Worm (Caenorhabditis elegans) whole organism, young adult: ENCODE results near the gene cyp-13A3.

ENCODE experiments used
- F23B12.7 ChIP-seq: sonication (generic microtip); optimal IDR thresholded peaks from 2 replicates; lab custom pipeline; 2017; ENCODE audit warnings: missing genetic modification characterization, mild to moderate bottlenecking, missing compliant biosample characterization, antibody characterized with exemption, moderate library complexity; ENCODE audit not compliant: insufficient read depth
- Y79H2A.3 ChIP-seq: fragments of 200-800 bp; sonication (Bioruptor generic); conservative IDR thresholded peaks from 2 replicates; pipeline ENCODE4 v1.3.6; 2022; ENCODE audit warnings: missing genetic modification reagents, missing genetic modification characterization, missing compliant biosample characterization
- ceh-91 ChIP-seq: fragments of 200-800 bp; sonication (Bioruptor generic); IDR thresholded peaks from 2 replicates; pipeline ENCODE4 v1.3.6; 2022; ENCODE audit warnings: missing genetic modification reagents, missing genetic modification characterization, missing compliant biosample characterization
- fkh-3 ChIP-seq: sonication (generic microtip); optimal IDR thresholded peaks from 2 replicates; lab custom pipeline; 2016; ENCODE audit warnings: mild to moderate bottlenecking, missing genetic modification characterization, missing compliant biosample characterization
- lin-54 ChIP-seq: fragments of 200-800 bp; sonication (Bioruptor generic); optimal IDR thresholded peaks from 2 replicates; lab custom pipeline; 2018; ENCODE audit warnings: mild to moderate bottlenecking, missing genetic modification characterization, missing compliant biosample characterization
- lsl-1 ChIP-seq: fragments of 200-800 bp; sonication (Bioruptor generic); optimal IDR thresholded peaks from 2 replicates; lab custom pipeline; 2018; ENCODE audit warnings: mild to moderate bottlenecking, missing genetic modification characterization, moderate library complexity, missing compliant biosample characterization
- nhr-27 ChIP-seq: fragments of 200-800 bp; sonication (Bioruptor generic); optimal IDR thresholded peaks from 2 replicates; lab custom pipeline; 2018; ENCODE audit warnings: mild to moderate bottlenecking, missing genetic modification characterization, moderate library complexity, missing compliant biosample characterization
- unc-130 ChIP-seq: sonication (generic microtip); optimal IDR thresholded peaks from 2 replicates; lab custom pipeline; 2016; ENCODE audit warnings: missing genetic modification reagents, missing genetic modification characterization, missing compliant biosample characterization
- unc-62 ChIP-seq: fragments of 150-350 bp; optimal IDR thresholded peaks from 2 replicates; lab custom pipeline; 2014; ENCODE audit warnings: missing biosample characterization, missing genetic modification reagents, missing genetic modification characterization
- zim-3 ChIP-seq: sonication (generic microtip); optimal IDR thresholded peaks from 2 replicates; lab custom pipeline; 2017; ENCODE audit warnings: mild to moderate bottlenecking, missing genetic modification characterization, moderate library complexity, missing compliant biosample characterization
- ztf-3 ChIP-seq: fragments of 200-800 bp; sonication (Bioruptor generic); optimal IDR thresholded peaks from 2 replicates; lab custom pipeline; 2018; ENCODE audit warnings: mild to moderate bottlenecking, missing genetic modification characterization, missing compliant biosample characterization

DNA sequence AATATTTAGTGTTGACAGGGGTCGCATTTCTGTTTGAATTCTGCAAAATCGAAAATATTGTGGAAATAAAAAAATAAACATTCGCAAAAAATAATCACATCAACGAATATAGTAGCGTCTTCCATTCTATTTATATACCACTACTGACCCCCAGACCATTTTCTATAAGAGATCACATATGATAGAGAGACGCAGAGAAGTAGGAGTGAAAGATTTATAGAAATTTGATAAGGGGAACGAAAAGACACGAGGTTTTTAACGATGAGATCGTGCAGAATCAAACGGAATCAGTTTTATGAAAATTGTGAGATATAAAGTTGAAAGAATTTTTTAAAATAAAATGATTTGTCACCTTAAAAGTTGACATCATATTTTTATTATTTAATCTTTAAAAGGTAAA lies 40.8 kb downstream of the cyp-13A3 start:
- TF ChIP-seq Y79H2A.3 (GFP tag; lab: Robert Waterston, UW) (no peak), unc-62 (no peak), nhr-27 (tag; lab: Kevin White, UChicago) (no peak), ztf-3 (GFP tag; lab: Kevin White, UChicago) (no peak), unc-130 (no peak), fkh-3 (no peak), ceh-91 (GFP tag; lab: Robert Waterston, UW) (no peak), zim-3 (tag; lab: Kevin White, UChicago) (no peak), F23B12.7 (tag; lab: Kevin White, UChicago) (no peak), lin-54 (no peak), lsl-1 (GFP tag; lab: Kevin White, UChicago) (no peak)
